Fruit fly (Drosophila melanogaster): ENCODE results near the gene Hers.

The Hers gene

DNA sequence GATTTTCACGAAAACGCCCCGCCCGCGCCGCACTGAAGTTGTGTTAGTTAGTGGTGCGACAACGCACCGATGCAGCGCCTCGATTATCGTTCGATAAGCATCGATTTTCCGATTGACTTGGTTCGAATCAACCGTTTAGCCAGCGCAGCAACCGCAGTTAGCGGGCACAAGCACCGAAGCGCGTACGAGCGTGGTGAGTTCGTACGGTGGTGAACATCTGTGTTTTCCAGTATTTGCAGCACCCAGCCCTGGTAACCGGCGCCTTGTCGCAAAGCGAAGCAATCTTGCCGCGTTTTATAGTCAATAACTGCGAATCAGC, 14.0 kb upstream of the Hers start, which contains the start of the genes pico and Nup205 (continued):
- TF ChIP-seq E2f1 (GFP tag; IDR thresholded peaks at IDR 0.05) (0 out of 2 replicates have a peak, but pooled peaks have one; percentile 37), lab (GFP tag; optimal IDR thresholded peaks at IDR 0.05) (no peak), gcm (GFP tag; optimal IDR thresholded peaks at IDR 0.05) (no peak), tio (GFP tag; optimal IDR thresholded peaks at IDR 0.05) (no peak), HLH54F (GFP tag; optimal IDR thresholded peaks at IDR 0.05) (peak; percentile 42), Nf-YA (GFP tag; IDR thresholded peaks at IDR 0.05) (no peak), ase (GFP tag; IDR thresholded peaks at IDR 0.05) (no peak), CG2199 (GFP tag; IDR thresholded peaks at IDR 0.05) (0 out of 3 replicates have a peak, but pooled peaks have one; percentile 57), Hmx (GFP tag; optimal IDR thresholded peaks at IDR 0.05) (no peak), gem (tag; optimal IDR thresholded peaks at IDR 0.05) (no peak), grau (tag; optimal IDR thresholded peaks at IDR 0.05) (no peak), Sry-β (GFP tag; optimal IDR thresholded peaks at IDR 0.05) (no peak), sc (optimal IDR thresholded peaks at IDR 0.05) (no peak), sc (GFP tag; optimal IDR thresholded peaks at IDR 0.05) (no peak), pita (GFP tag; optimal IDR thresholded peaks at IDR 0.05) (peak; percentile 98), slp2 (GFP tag; optimal IDR thresholded peaks at IDR 0.05) (no peak), Adf1 (GFP tag; IDR thresholded peaks at IDR 0.05) (peak; percentile 37), sob (GFP tag; IDR thresholded peaks at IDR 0.05) (peak; percentile 76), kay (GFP tag; optimal IDR thresholded peaks at IDR 0.05) (peak; percentile 41), sd (tag; optimal IDR thresholded peaks at IDR 0.05) (no peak), Lhr (GFP tag; optimal IDR thresholded peaks at IDR 0.05) (peak; percentile 96), H2.0 (GFP tag; IDR thresholded peaks at IDR 0.05) (no peak), CG7745 (tag; optimal IDR thresholded peaks at IDR 0.05) (no peak), Hmr (GFP tag; optimal IDR thresholded peaks at IDR 0.05) (no peak), Dip2 (GFP tag; IDR thresholded peaks at IDR 0.05) (no peak), psq (GFP tag; optimal IDR thresholded peaks at IDR 0.05) (no peak), CG12942 (GFP tag; optimal IDR thresholded peaks at IDR 0.05) (peak; percentile 16), ham (GFP tag; IDR thresholded peaks at IDR 0.05) (no peak), mam (GFP tag; optimal IDR thresholded peaks at IDR 0.05) (peak; percentile 47), otp (GFP tag; IDR thresholded peaks at IDR 0.05) (no peak), Rfx (GFP tag; IDR thresholded peaks at IDR 0.05) (peak; percentile 50), toy (GFP tag; IDR thresholded peaks at IDR 0.05) (no peak), gfzf (GFP tag; optimal IDR thresholded peaks at IDR 0.05) (peak; percentile 71), Bteb2 (GFP tag; optimal IDR thresholded peaks at IDR 0.05) (peak; percentile 25), B-H1 (GFP tag; IDR thresholded peaks at IDR 0.05) (no peak), Sry-δ (GFP tag; optimal IDR thresholded peaks at IDR 0.05) (peak; percentile 98), B-H2 (GFP tag; optimal IDR thresholded peaks at IDR 0.05) (no peak), Dfd (GFP tag; optimal IDR thresholded peaks at IDR 0.05) (no peak), wek (GFP tag; optimal IDR thresholded peaks at IDR 0.05) (peak; percentile 20), HmgD (GFP tag; optimal IDR thresholded peaks at IDR 0.05) (peak; percentile 84), wdn (GFP tag; IDR thresholded peaks at IDR 0.05) (no peak), TFAM (GFP tag; optimal IDR thresholded peaks at IDR 0.05) (no peak), sima (GFP tag; optimal IDR thresholded peaks at IDR 0.05) (no peak), Sox102F (GFP tag; optimal IDR thresholded peaks at IDR 0.05) (no peak), lola (GFP tag; optimal IDR thresholded peaks at IDR 0.05) (no peak), Abd-B (GFP tag; optimal IDR thresholded peaks at IDR 0.05) (peak; percentile 21), CG15073 (GFP tag; optimal IDR thresholded peaks at IDR 0.05) (no peak), CG31441 (GFP tag; IDR thresholded peaks at IDR 0.05) (no peak), Lpt (GFP tag; optimal IDR thresholded peaks at IDR 0.05) (no peak), CG12236 (GFP tag; optimal IDR thresholded peaks at IDR 0.05) (peak; percentile 6), CG6689 (GFP tag; IDR thresholded peaks at IDR 0.05) (no peak), ems (GFP tag; optimal IDR thresholded peaks at IDR 0.05) (peak; percentile 45), CG17912 (GFP tag; optimal IDR thresholded peaks at IDR 0.05) (peak; percentile 32)
